Worm (Caenorhabditis elegans) whole organism, L4 larva: Measurements from ENCODE around the gene gln-5.

Experiments used
- T26A8.4 ChIP-seq: fragments of 200-800 bp; sonication (Bioruptor generic); IDR thresholded peaks from 2 replicates; pipeline ENCODE4 v1.3.6; 2022; ENCODE audit warnings: missing genetic modification characterization, missing compliant biosample characterization
- ZK546.5 ChIP-seq, 2 experiments: sonication (generic microtip); optimal IDR thresholded peaks; 2 replicates each; lab custom pipeline; 2017; ENCODE audit warnings: missing biosample characterization in 2 of 2, missing genetic modification characterization in 2 of 2
- aly-2 ChIP-seq: sonication (generic microtip); optimal IDR thresholded peaks from 2 replicates; lab custom pipeline; 2018; ENCODE audit warnings: missing biosample characterization, missing genetic modification characterization
- attf-4 ChIP-seq: sonication (generic microtip); optimal IDR thresholded peaks from 3 replicates; lab custom pipeline; 2017; ENCODE audit warnings: missing biosample characterization, missing genetic modification characterization
- lin-13 ChIP-seq: fragments of 150-350 bp; optimal IDR thresholded peaks from 2 replicates; lab custom pipeline; 2014; ENCODE audit warnings: missing biosample characterization, missing genetic modification reagents, missing genetic modification characterization
- lin-15B ChIP-seq: fragments of 150-350 bp; sonication (generic microtip); optimal IDR thresholded peaks from 3 replicates; lab custom pipeline; 2014; ENCODE audit warnings: missing biosample characterization, missing genetic modification characterization
- lin-39 ChIP-seq: fragments of 150-350 bp; optimal IDR thresholded peaks from 2 replicates; lab custom pipeline; 2014; ENCODE audit warnings: missing biosample characterization, missing genetic modification reagents, missing genetic modification characterization
- lir-3 ChIP-seq: sonication (generic microtip); optimal IDR thresholded peaks from 2 replicates; lab custom pipeline; 2016; ENCODE audit warnings: mild to moderate bottlenecking, missing genetic modification characterization, missing compliant biosample characterization
- mep-1 ChIP-seq: fragments of 150-350 bp; sonication (generic microtip); optimal IDR thresholded peaks from 3 replicates; lab custom pipeline; 2014; ENCODE audit warnings: missing biosample characterization, missing genetic modification characterization
- snpc-4 ChIP-seq: fragments of 150-350 bp; optimal IDR thresholded peaks from 2 replicates; lab custom pipeline; 2014; ENCODE audit warnings: missing biosample characterization, missing genetic modification characterization
- unc-39 ChIP-seq: sonication (generic microtip); optimal IDR thresholded peaks from 2 replicates; lab custom pipeline; 2017; ENCODE audit warnings: missing biosample characterization, missing genetic modification characterization

ce11 chrIV:17233494-17233893, 40.0 kb downstream of the gln-5 start:
- TF ChIP-seq snpc-4 (tag; lab: Kevin White, UChicago) (no peak), T26A8.4 (GFP tag; lab: Robert Waterston, UW) (no peak), lin-15B (no peak), unc-39 (tag; lab: Kevin White, UChicago) (no peak), lir-3 (tag; lab: Kevin White, UChicago) (no peak), ZK546.5 (tag; optimal IDR thresholded peaks at IDR 0.05; lab: Kevin White, UChicago) (no peak), mep-1 (tag; lab: Kevin White, UChicago) (no peak), lin-13 (GFP tag; lab: Kevin White, UChicago) (no peak), aly-2 (tag; lab: Kevin White, UChicago) (no peak), lin-39 (tag; lab: Kevin White, UChicago) (no peak), attf-4 (tag; lab: Kevin White, UChicago) (no peak)
